Fruit fly (Drosophila melanogaster): Measurements from ENCODE around the gene beat-VII.

The beat-VII gene

dm6 chr3R:26714109-26714576 lies 32.4 kb upstream of the beat-VII start, which contains the start of gene amon (continued):
- TF ChIP-seq CG3163 (GFP tag; optimal IDR thresholded peaks at IDR 0.05) (peak; percentile 92), knrl (GFP tag; IDR thresholded peaks at IDR 0.05; ENCODE audit: partially characterized antibody) (no peak), tup (GFP tag; optimal IDR thresholded peaks at IDR 0.05) (peak; percentile 98), B-H2 (GFP tag; optimal IDR thresholded peaks at IDR 0.05) (peak; percentile 99), Sin3A (optimal IDR thresholded peaks at IDR 0.05) (no peak), CG8089 (GFP tag; optimal IDR thresholded peaks at IDR 0.05) (peak; percentile 95), CG3847 (GFP tag; IDR thresholded peaks at IDR 0.05) (peak; percentile 99), ato (GFP tag; IDR thresholded peaks at IDR 0.05; ENCODE audit: partially characterized antibody) (no peak), sim (GFP tag; IDR thresholded peaks at IDR 0.05) (peak; percentile 79; the same call in 1 of the 2 replicates), schlank (tag; optimal IDR thresholded peaks at IDR 0.05) (peak; percentile 99), amos (GFP tag; IDR thresholded peaks at IDR 0.05; ENCODE audit: partially characterized antibody) (0 out of 2 replicates have a peak, but pooled peaks have one; percentile 18), bsh (GFP tag; optimal IDR thresholded peaks at IDR 0.05) (peak in 1 of 2 experiments; percentile 92), stc (GFP tag; IDR thresholded peaks at IDR 0.05) (peak; percentile 98), CG9932 (GFP tag; IDR thresholded peaks at IDR 0.05) (peak; percentile 99), CG7839 (tag; optimal IDR thresholded peaks at IDR 0.05) (peak; percentile 99), PHDP (tag; optimal IDR thresholded peaks at IDR 0.05) (peak; percentile 98), Taf1 (GFP tag; IDR thresholded peaks at IDR 0.05) (peak; percentile 98), sna (GFP tag; IDR thresholded peaks at IDR 0.05; ENCODE audit: partially characterized antibody) (no peak), CG13296 (GFP tag; optimal IDR thresholded peaks at IDR 0.05) (peak; percentile 99), pzg (GFP tag; optimal IDR thresholded peaks at IDR 0.05) (peak; percentile 65), CG3407 (GFP tag; optimal IDR thresholded peaks at IDR 0.05) (peak; percentile 92), Hr39 (optimal IDR thresholded peaks at IDR 0.05) (no peak), Myb (GFP tag; optimal IDR thresholded peaks at IDR 0.05) (peak; percentile 94), wdn (GFP tag; IDR thresholded peaks at IDR 0.05) (peak; percentile 99), CG5245 (GFP tag; optimal IDR thresholded peaks at IDR 0.05) (peak; percentile 98), bcd (GFP tag; optimal IDR thresholded peaks at IDR 0.05) (peak; percentile 99), CG12104 (GFP tag; optimal IDR thresholded peaks at IDR 0.05) (peak; percentile 94), zf30C (GFP tag; optimal IDR thresholded peaks at IDR 0.05) (peak; percentile 33), ci (GFP tag; IDR thresholded peaks at IDR 0.05) (peak; percentile 99), CrebB (tag; optimal IDR thresholded peaks at IDR 0.05) (peak; percentile 99), Gsc (GFP tag; IDR thresholded peaks at IDR 0.05) (peak; percentile 94), tio (GFP tag; optimal IDR thresholded peaks at IDR 0.05) (peak; percentile 95), HLH54F (GFP tag; optimal IDR thresholded peaks at IDR 0.05) (peak; percentile 99), abd-A (tag; optimal IDR thresholded peaks at IDR 0.05) (peak; percentile 90), Nf-YB (GFP tag; optimal IDR thresholded peaks at IDR 0.05) (peak; percentile 79), BtbVII (GFP tag; optimal IDR thresholded peaks at IDR 0.05) (peak; percentile 99), CG14441 (GFP tag; IDR thresholded peaks at IDR 0.05) (peak; percentile 99), fru (optimal IDR thresholded peaks at IDR 0.05) (no peak), peb (GFP tag; IDR thresholded peaks at IDR 0.05) (peak; percentile 96), CG30020 (tag; optimal IDR thresholded peaks at IDR 0.05) (no peak), Optix (GFP tag; IDR thresholded peaks at IDR 0.05) (peak; percentile 98), CG34224 (GFP tag; IDR thresholded peaks at IDR 0.05; ENCODE audit: partially characterized antibody) (no peak), CG11723 (GFP tag; optimal IDR thresholded peaks at IDR 0.05) (peak; percentile 96), D (optimal IDR thresholded peaks at IDR 0.05) (no peak), D (GFP tag; optimal IDR thresholded peaks at IDR 0.05) (peak; percentile 95), bbx (GFP tag; IDR thresholded peaks at IDR 0.05; ENCODE audit: partially characterized antibody) (no peak), lmd (GFP tag; IDR thresholded peaks at IDR 0.05) (peak; percentile 99), CG6689 (GFP tag; IDR thresholded peaks at IDR 0.05) (peak; percentile 97), Poxn (GFP tag; IDR thresholded peaks at IDR 0.05) (peak; percentile 98), CG31224 (GFP tag; IDR thresholded peaks at IDR 0.05) (peak; percentile 97), CG31441 (GFP tag; IDR thresholded peaks at IDR 0.05) (peak; percentile 97), CG18764 (GFP tag; optimal IDR thresholded peaks at IDR 0.05) (peak; percentile 95)
